Worm (Caenorhabditis elegans) whole organism, L4/young adult: Measurements from ENCODE around the gene jtr-1.

Source experiments
- dao-5 ChIP-seq: sonication (generic microtip); optimal IDR thresholded peaks from 2 replicates; lab custom pipeline; 2016; ENCODE audit warnings: missing genotype, missing genetic modification characterization, moderate library complexity, missing compliant biosample characterization
- him-1 ChIP-seq: sonication (generic microtip); optimal IDR thresholded peaks from 2 replicates; lab custom pipeline; 2016; ENCODE audit warnings: missing genotype, missing genetic modification reagents, missing genetic modification characterization, missing compliant biosample characterization

DNA sequence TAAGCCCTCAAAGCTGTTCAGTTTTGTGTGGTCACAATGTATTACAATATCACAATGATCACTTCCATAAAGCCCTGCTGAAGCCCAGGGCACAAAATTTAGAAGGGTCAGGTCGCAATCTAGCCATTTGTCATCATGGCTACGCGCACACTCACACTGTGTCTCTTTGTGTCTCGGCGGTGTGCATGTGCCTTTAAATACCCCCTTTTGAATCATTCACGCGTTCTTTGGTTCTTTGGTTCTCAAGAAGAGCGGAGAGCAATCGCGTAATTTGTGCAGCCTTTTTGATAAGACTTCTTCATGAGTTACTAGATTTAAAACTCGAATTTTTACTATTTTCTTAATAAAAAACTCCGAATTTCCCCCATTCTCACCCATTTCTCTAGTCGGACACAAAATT is 34.3 kb downstream of the jtr-1 start:
- no peak for TF ChIP-seq him-1 (tag; lab: Kevin White, UChicago)
- no peak for TF ChIP-seq dao-5 (tag; lab: Kevin White, UChicago)
